Worm (Caenorhabditis elegans) whole organism, L2 larva: ENCODE measurements around the gene F40G9.14.

Source experiments
- F13H6.1 ChIP-seq: sonication (generic microtip); optimal IDR thresholded peaks from 2 replicates; lab custom pipeline; 2016; ENCODE audit warnings: missing genetic modification characterization, missing compliant biosample characterization
- unc-55 ChIP-seq: fragments of 150-350 bp; sonication (generic microtip); optimal IDR thresholded peaks from 3 replicates; lab custom pipeline; 2014; ENCODE audit warnings: missing biosample characterization, missing genetic modification reagents, missing genetic modification characterization
- unc-62 ChIP-seq: fragments of 150-350 bp; optimal IDR thresholded peaks from 2 replicates; lab custom pipeline; 2014; ENCODE audit warnings: missing biosample characterization, missing genetic modification reagents, missing genetic modification characterization
- ztf-4 ChIP-seq: fragments of 150-350 bp; optimal IDR thresholded peaks from 2 replicates; lab custom pipeline; 2014; ENCODE audit warnings: missing biosample characterization, missing genetic modification characterization

DNA sequence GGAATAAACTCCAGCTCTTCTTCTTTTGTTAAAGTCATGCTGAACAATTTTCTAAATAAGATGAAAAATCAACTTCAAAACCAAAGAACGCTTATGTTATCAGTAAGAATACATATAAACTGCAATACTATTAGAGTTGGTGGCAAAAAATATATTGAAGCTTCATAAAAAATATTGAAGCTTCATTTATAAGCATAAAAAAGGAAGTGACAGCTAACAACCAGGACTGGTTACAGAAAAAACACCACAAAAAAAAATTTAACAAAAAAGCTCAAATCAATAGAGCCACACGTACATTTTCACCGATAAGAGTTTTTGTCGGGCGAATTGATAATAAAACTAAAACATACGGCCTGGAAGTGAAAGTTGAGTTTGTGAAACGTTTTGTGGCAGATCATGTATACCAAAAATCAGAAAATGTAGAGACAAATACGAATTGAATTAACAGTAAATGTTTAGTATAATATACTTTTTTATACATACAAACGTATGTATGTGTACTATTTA is 30.0 kb downstream of the F40G9.14 start, which contains the start of gene sqst-5:
- TF ChIP-seq unc-55 (no peak), ztf-4 (tag; lab: Kevin White, UChicago) (no peak), unc-62 (GFP tag; lab: Kevin White, UChicago) (no peak), F13H6.1 (tag; lab: Kevin White, UChicago) (no peak)
